Worm (Caenorhabditis elegans): ENCODE data around the gene nduf-9.

Gene nduf-9

DNA sequence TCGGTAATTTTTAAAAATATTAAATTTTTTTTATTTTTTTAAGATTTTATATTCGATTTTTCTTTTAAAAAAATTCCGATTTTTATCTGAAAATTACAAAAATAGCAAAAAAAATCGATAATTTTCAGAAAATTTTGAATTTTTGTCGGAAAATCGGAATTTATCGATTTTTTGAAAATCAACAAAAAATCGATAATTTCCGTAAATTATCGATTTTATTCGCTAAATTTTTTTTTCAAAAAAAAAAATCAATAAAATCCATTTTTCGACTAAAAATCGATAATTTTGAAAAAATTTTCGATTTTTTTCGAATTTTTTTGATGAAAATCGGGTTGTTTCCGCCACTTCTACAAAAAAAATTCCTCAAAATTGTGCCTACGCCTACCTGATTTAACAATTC lies 6.0 kb downstream of the nduf-9 start:
- TF ChIP-seq ztf-1 (GFP tag; conservative IDR thresholded peaks at IDR 0.05) (no peak), zag-1 (tag; optimal IDR thresholded peaks at IDR 0.05) (no peak), sem-4 (tag; optimal IDR thresholded peaks at IDR 0.05) (no peak), nhr-23 (tag; optimal IDR thresholded peaks at IDR 0.05) (no peak), mdl-1 (tag; optimal IDR thresholded peaks at IDR 0.05) (no peak), unc-55 (GFP tag; optimal IDR thresholded peaks at IDR 0.05) (no peak)

- TF ChIP-seq elt-1 (tag; optimal IDR thresholded peaks at IDR 0.05) = no peak
- no peak for TF ChIP-seq crh-2 (tag; optimal IDR thresholded peaks at IDR 0.05)
- TF ChIP-seq sma-9 (GFP tag; optimal IDR thresholded peaks at IDR 0.05) = no peak
- TF ChIP-seq sma-9 (tag; optimal IDR thresholded peaks at IDR 0.05) = no peak
- no peak for TF ChIP-seq sem-4 (tag; optimal IDR thresholded peaks at IDR 0.05)
- TF ChIP-seq ceh-82 (tag; optimal IDR thresholded peaks at IDR 0.05) = no peak
- no peak for TF ChIP-seq nhr-10 (tag; optimal IDR thresholded peaks at IDR 0.05)
- no peak for TF ChIP-seq sma-3 (GFP tag; optimal IDR thresholded peaks at IDR 0.05)
Observed at ce11 chrIII:3241943-3242342, 6.4 kb downstream of the nduf-9 start.

DNA sequence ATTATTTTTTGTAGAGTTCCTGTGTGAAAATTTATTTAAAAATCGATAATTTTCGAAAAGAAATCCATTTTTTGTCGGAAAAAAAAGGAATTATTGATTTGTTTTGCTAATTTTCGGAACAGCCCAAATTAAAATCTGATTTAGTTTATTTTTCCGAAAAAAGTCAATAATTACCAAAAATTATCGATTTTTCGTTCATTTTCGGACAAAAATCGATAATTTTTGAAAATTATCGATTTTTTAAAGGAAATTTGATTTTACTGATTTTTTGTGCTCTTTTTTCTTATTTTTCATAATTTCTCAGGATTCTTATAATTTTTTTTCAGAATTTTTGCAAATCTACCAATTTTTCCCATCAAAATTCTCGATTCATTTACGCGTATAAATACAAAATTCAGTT lies 7.0 kb downstream of the nduf-9 start:
- TF ChIP-seq skn-1 (tag; optimal IDR thresholded peaks at IDR 0.05) = no peak
- no peak for TF ChIP-seq R02D3.7 (tag; optimal IDR thresholded peaks at IDR 0.05)
- no peak for TF ChIP-seq nhr-25 (tag; optimal IDR thresholded peaks at IDR 0.05)
- TF ChIP-seq ceh-16 (tag; optimal IDR thresholded peaks at IDR 0.05) = no peak
- TF ChIP-seq snpc-4 (tag; optimal IDR thresholded peaks at IDR 0.05) = no peak
- TF ChIP-seq alr-1 (tag; optimal IDR thresholded peaks at IDR 0.05) = no peak
- no peak for TF ChIP-seq lin-13 (GFP tag; optimal IDR thresholded peaks at IDR 0.05)
- TF ChIP-seq crh-2 (tag; optimal IDR thresholded peaks at IDR 0.05) = no peak
- no peak for TF ChIP-seq sma-3 (GFP tag; optimal IDR thresholded peaks at IDR 0.05)
- TF ChIP-seq ztf-11 (tag; optimal IDR thresholded peaks at IDR 0.05) = no peak
- TF ChIP-seq nhr-10 (tag; optimal IDR thresholded peaks at IDR 0.05) = no peak
- no peak for TF ChIP-seq dmd-4 (tag; optimal IDR thresholded peaks at IDR 0.05)
- TF ChIP-seq ZK546.5 (tag; optimal IDR thresholded peaks at IDR 0.05) = no peak

DNA sequence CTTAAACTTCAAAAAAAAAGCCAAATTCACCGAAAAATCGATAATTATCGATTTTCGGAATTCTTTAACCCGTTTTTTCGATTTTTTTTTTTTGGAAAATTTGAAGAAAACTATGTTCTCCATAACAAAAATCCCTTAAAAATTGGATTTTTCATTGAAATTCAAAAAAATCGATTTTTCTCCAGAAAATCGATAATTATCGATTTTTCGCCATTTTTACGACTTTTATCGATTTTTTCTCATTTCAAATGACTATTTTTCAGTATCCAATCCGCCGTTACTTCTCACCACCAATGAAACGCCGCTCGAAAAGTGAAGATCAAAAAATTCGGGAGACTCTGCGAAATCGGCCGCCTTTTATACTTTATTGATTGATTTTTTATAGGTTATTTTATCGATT lies 7.5 kb downstream of the nduf-9 start:
- TF ChIP-seq ztf-11 (tag; optimal IDR thresholded peaks at IDR 0.05) (no peak), mbf-1 (tag; optimal IDR thresholded peaks at IDR 0.05) (no peak), lin-13 (GFP tag; optimal IDR thresholded peaks at IDR 0.05) (no peak), mdl-1 (tag; optimal IDR thresholded peaks at IDR 0.05) (no peak)

DNA sequence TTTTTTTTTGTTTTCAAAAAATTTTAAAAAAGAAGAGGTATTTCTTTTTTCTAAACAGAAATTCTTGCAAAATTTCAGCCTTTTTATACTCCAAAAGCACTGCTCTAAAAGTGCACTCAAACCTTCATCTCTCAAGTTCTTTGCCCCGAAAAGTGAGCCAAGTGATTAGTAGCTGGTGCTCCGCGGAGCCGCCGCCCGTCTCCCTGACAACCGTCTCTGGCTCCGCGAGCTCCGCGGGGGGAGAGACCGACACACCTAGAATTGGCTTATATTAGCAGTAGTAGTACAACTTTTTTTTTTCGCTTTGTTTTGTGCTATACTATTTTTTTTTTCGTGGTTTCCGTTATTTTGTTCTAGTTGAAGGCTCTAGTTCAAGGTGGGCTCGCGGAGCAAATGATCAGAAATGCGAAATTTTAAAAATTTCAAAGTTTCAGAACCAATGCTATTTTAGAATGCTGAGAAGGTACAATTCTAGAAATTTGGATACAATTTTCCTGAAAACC lies 15.7 kb downstream of the nduf-9 start, which contains the start of gene Y53G8AL.1:
Y53G8AL.1 (plus strand) TSS at position 453 of the 503 bp plus-strand sequence.
- no peak for TF ChIP-seq mab-5 (tag; optimal IDR thresholded peaks at IDR 0.05)
- no peak for TF ChIP-seq ztf-1 (GFP tag; conservative IDR thresholded peaks at IDR 0.05)
- TF ChIP-seq nhr-11 (tag; optimal IDR thresholded peaks at IDR 0.05) = no peak
- no peak for TF ChIP-seq C34F6.9 (tag; optimal IDR thresholded peaks at IDR 0.05)
- TF ChIP-seq aly-2 (tag; optimal IDR thresholded peaks at IDR 0.05) = no peak
- no peak for TF ChIP-seq unc-39 (tag; optimal IDR thresholded peaks at IDR 0.05)
- no peak for TF ChIP-seq nhr-21 (tag; optimal IDR thresholded peaks at IDR 0.05)
- TF ChIP-seq sma-9 (GFP tag; optimal IDR thresholded peaks at IDR 0.05) = no peak
- no peak for TF ChIP-seq sma-9 (tag; optimal IDR thresholded peaks at IDR 0.05)
- no peak for TF ChIP-seq nhr-77 (tag; optimal IDR thresholded peaks at IDR 0.05)
- TF ChIP-seq mbf-1 (tag; optimal IDR thresholded peaks at IDR 0.05) = no peak
- no peak for TF ChIP-seq ZK546.5 (tag; optimal IDR thresholded peaks at IDR 0.05)
- TF ChIP-seq ceh-16 (tag; optimal IDR thresholded peaks at IDR 0.05) = no peak
- TF ChIP-seq mdl-1 (tag; optimal IDR thresholded peaks at IDR 0.05) = no peak
- TF ChIP-seq elt-1 (tag; optimal IDR thresholded peaks at IDR 0.05) = no peak
- no peak for TF ChIP-seq blmp-1 (tag; optimal IDR thresholded peaks at IDR 0.05; ENCODE audit: insufficient read depth)
- TF ChIP-seq fos-1 (tag; optimal IDR thresholded peaks at IDR 0.05) = no peak
- TF ChIP-seq skn-1 (tag; optimal IDR thresholded peaks at IDR 0.05) = no peak
- TF ChIP-seq nhr-129 (tag; optimal IDR thresholded peaks at IDR 0.05) = no peak

DNA sequence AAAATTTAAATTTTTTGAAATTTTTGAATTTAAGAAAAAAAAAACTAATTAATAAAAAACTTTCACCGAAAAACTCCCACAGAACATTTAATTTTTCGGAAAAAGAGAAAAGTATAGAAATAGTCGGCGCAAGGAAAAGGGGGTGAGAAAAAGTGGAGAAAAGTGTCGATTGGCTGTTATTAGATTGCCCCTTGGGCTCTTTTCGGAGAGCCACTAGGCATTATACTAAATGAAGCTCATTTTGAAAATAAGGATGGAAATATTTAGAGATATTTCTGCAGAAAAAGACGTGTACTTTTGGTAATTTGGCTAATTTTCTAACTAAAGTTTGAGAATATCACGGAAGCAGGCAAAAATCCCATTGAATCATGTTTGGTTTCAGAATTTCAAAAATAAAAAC lies 24.3 kb downstream of the nduf-9 start:
- no peak for TF ChIP-seq ceh-82 (tag; optimal IDR thresholded peaks at IDR 0.05)
- TF ChIP-seq unc-55 (GFP tag; optimal IDR thresholded peaks at IDR 0.05) = no peak
- no peak for TF ChIP-seq nhr-237 (tag; optimal IDR thresholded peaks at IDR 0.05)
- TF ChIP-seq unc-62 (GFP tag; optimal IDR thresholded peaks at IDR 0.05) = no peak
- no peak for TF ChIP-seq elt-3 (tag; optimal IDR thresholded peaks at IDR 0.05)
- no peak for TF ChIP-seq fos-1 (tag; optimal IDR thresholded peaks at IDR 0.05)
- TF ChIP-seq nhr-77 (tag; optimal IDR thresholded peaks at IDR 0.05) = no peak
- no peak for TF ChIP-seq ztf-1 (GFP tag; conservative IDR thresholded peaks at IDR 0.05)
- no peak for TF ChIP-seq zag-1 (tag; optimal IDR thresholded peaks at IDR 0.05)

All from whole organism, L2 larva.